Worm (Caenorhabditis elegans) whole organism, late embryonic: Measurements from ENCODE around the gene clec-117.

Experiments
- ceh-6 ChIP-seq: fragments of 200-800 bp; sonication (Bioruptor generic); optimal IDR thresholded peaks from 2 replicates; lab custom pipeline; 2018; ENCODE audit warnings: mild to moderate bottlenecking, missing genetic modification characterization, missing compliant biosample characterization
- eyg-1 ChIP-seq: sonication (generic microtip); optimal IDR thresholded peaks from 2 replicates; lab custom pipeline; 2016; ENCODE audit warnings: missing genotype, missing genetic modification characterization, missing compliant biosample characterization

- no peak for TF ChIP-seq eyg-1
- TF ChIP-seq ceh-6 (GFP tag; lab: Kevin White, UChicago) = no peak
These were observed 4.4 kb upstream of the clec-117 start, which contains the start of gene K01A2.5 for ce11 chrII:300977-301772.
